Fruit fly (Drosophila melanogaster): Measurements from ENCODE around the gene CG31848.
A peak's percentile ranks its signal among the peaks of the same experiment; 100 is the strongest.

The CG31848 gene

dm6 chr2L:13219281-13220092, 46.2 kb downstream of the CG31848 start, which contains the start of the genes CG9426 and mRF1 (continued):
- TF ChIP-seq dmrt99B (tag; optimal IDR thresholded peaks at IDR 0.05) (no peak), Atf3 (GFP tag; optimal IDR thresholded peaks at IDR 0.05) (no peak), corto (GFP tag; optimal IDR thresholded peaks at IDR 0.05) (no peak), br (optimal IDR thresholded peaks at IDR 0.05) (no peak), CG8089 (GFP tag; optimal IDR thresholded peaks at IDR 0.05) (no peak), zen2 (GFP tag; IDR thresholded peaks at IDR 0.05; ENCODE audit: partially characterized antibody) (peak; percentile 95), CG14050 (GFP tag; IDR thresholded peaks at IDR 0.05) (no peak), CG4730 (GFP tag; IDR thresholded peaks at IDR 0.05) (no peak), CG12071 (GFP tag; optimal IDR thresholded peaks at IDR 0.05) (no peak), bcd (GFP tag; optimal IDR thresholded peaks at IDR 0.05) (no peak), lbe (GFP tag; optimal IDR thresholded peaks at IDR 0.05) (peak; percentile 34), CG3726 (GFP tag; IDR thresholded peaks at IDR 0.05) (no peak), zf30C (GFP tag; optimal IDR thresholded peaks at IDR 0.05) (no peak), ac (GFP tag; optimal IDR thresholded peaks at IDR 0.05) (no peak), pita (GFP tag; optimal IDR thresholded peaks at IDR 0.05) (no peak), grn (GFP tag; optimal IDR thresholded peaks at IDR 0.05) (peak; percentile 57), CTCF (GFP tag; optimal IDR thresholded peaks at IDR 0.05) (no peak), Hmx (GFP tag; optimal IDR thresholded peaks at IDR 0.05) (no peak), D19A (tag; optimal IDR thresholded peaks at IDR 0.05) (no peak), shn (GFP tag; optimal IDR thresholded peaks at IDR 0.05) (no peak), bbx (GFP tag; IDR thresholded peaks at IDR 0.05; ENCODE audit: partially characterized antibody) (peak; percentile 97), jumu (GFP tag; optimal IDR thresholded peaks at IDR 0.05) (no peak), pnt (GFP tag; optimal IDR thresholded peaks at IDR 0.05) (no peak), CG17802 (tag; optimal IDR thresholded peaks at IDR 0.05) (no peak), lov (optimal IDR thresholded peaks at IDR 0.05) (no peak), lov (GFP tag; IDR thresholded peaks at IDR 0.05) (no peak), CG2129 (GFP tag; IDR thresholded peaks at IDR 0.05; ENCODE audit: partially characterized antibody) (peak; percentile 85; the same call in 1 of the 2 replicates), unc-4 (GFP tag; IDR thresholded peaks at IDR 0.05; ENCODE audit: partially characterized antibody) (peak; percentile 98), sqz (GFP tag; optimal IDR thresholded peaks at IDR 0.05) (no peak), mam (GFP tag; optimal IDR thresholded peaks at IDR 0.05) (peak; percentile 23), hkb (optimal IDR thresholded peaks at IDR 0.05) (no peak), hkb (GFP tag; IDR thresholded peaks at IDR 0.05) (no peak), nau (GFP tag; optimal IDR thresholded peaks at IDR 0.05) (no peak), CG17361 (GFP tag; IDR thresholded peaks at IDR 0.05) (peak; percentile 41; the same call in 1 of the 3 replicates), Vsx1 (GFP tag; optimal IDR thresholded peaks at IDR 0.05) (no peak), NC2β (GFP tag; optimal IDR thresholded peaks at IDR 0.05) (peak; percentile 1), lab (GFP tag; optimal IDR thresholded peaks at IDR 0.05) (no peak), CG10654 (GFP tag; optimal IDR thresholded peaks at IDR 0.05) (no peak), cg (GFP tag; optimal IDR thresholded peaks at IDR 0.05) (peak; percentile 53), Usf (GFP tag; optimal IDR thresholded peaks at IDR 0.05) (no peak), CG17385 (GFP tag; optimal IDR thresholded peaks at IDR 0.05) (peak; percentile 7), BEAF-32 (GFP tag; optimal IDR thresholded peaks at IDR 0.05) (peak; percentile 95), sug (tag; optimal IDR thresholded peaks at IDR 0.05) (peak; percentile 50), Doc3 (GFP tag; IDR thresholded peaks at IDR 0.05; ENCODE audit: partially characterized antibody) (peak; percentile 93), ato (GFP tag; IDR thresholded peaks at IDR 0.05; ENCODE audit: partially characterized antibody) (peak; percentile 93), pan (optimal IDR thresholded peaks at IDR 0.05) (no peak), pan (GFP tag; optimal IDR thresholded peaks at IDR 0.05 in 1 of 2, IDR thresholded peaks at IDR 0.05 in 1 of 2) (no peak), CG13894 (tag; optimal IDR thresholded peaks at IDR 0.05) (peak; percentile 3), esg (GFP tag; conservative IDR thresholded peaks at IDR 0.05) (no peak), gro (GFP tag; optimal IDR thresholded peaks at IDR 0.05) (peak; percentile 35), CG4820 (GFP tag; optimal IDR thresholded peaks at IDR 0.05) (no peak)
